Worm (Caenorhabditis elegans): ENCODE data around the gene ZK795.3.

DNA sequence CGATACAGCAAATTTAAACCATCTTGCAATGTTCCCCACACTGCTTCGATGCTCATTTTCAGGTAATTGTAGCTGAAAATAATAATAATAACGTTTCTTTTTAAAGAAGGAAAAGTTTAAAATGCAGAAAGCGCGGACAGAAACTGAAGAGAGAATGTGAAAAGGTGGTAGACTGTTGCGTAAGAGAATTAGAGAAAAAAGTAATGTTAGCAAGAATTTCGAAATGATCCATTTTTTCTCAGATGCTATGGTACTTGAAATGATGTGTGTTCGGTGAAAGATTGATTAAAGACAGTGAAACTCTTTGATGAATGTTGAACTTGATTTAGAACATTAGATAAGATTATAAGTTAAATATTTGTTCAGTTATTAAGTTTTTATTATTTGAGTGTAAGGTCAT lies 31.2 kb downstream of the ZK795.3 start, which contains the start of gene cul-6:
- TF ChIP-seq nhr-28 (tag; optimal IDR thresholded peaks at IDR 0.05) (no peak), fkh-10 (GFP tag; optimal IDR thresholded peaks at IDR 0.05) (no peak), nhr-25 (tag; optimal IDR thresholded peaks at IDR 0.05; ENCODE audit: borderline replicate concordance, insufficient read depth) (no peak), ceh-82 (tag; optimal IDR thresholded peaks at IDR 0.05) (no peak), snpc-4 (tag; optimal IDR thresholded peaks at IDR 0.05) (no peak), dpl-1 (GFP tag; optimal IDR thresholded peaks at IDR 0.05) (no peak), ceh-20 (GFP tag; IDR thresholded peaks at IDR 0.05) (no peak), nhr-76 (tag; optimal IDR thresholded peaks at IDR 0.05) (no peak), ztf-11 (tag; optimal IDR thresholded peaks at IDR 0.05) (no peak), ZK546.5 (tag; optimal IDR thresholded peaks at IDR 0.05) (no peak)

Measured in whole organism, L4 larva.